Worm (Caenorhabditis elegans) whole organism, L4 larva: ENCODE data around the gene cope-1.

Experiments
- F26F4.8 ChIP-seq: fragments of 200-800 bp; sonication (Bioruptor generic); conservative IDR thresholded peaks from 2 replicates; pipeline ENCODE4 v1.3.6; 2022; ENCODE audit warnings: missing genetic modification characterization, missing compliant biosample characterization
- F37D6.2 ChIP-seq: sonication (generic microtip); optimal IDR thresholded peaks from 2 replicates; lab custom pipeline; 2016; ENCODE audit warnings: mild to moderate bottlenecking, missing genetic modification characterization, missing compliant biosample characterization
- T26A8.4 ChIP-seq: fragments of 200-800 bp; sonication (Bioruptor generic); IDR thresholded peaks from 2 replicates; pipeline ENCODE4 v1.3.6; 2022; ENCODE audit warnings: missing genetic modification characterization, missing compliant biosample characterization
- Y105C5A.15 ChIP-seq: fragments of 200-800 bp; sonication (Bioruptor generic); IDR thresholded peaks from 2 replicates; pipeline ENCODE4 v1.3.6; 2022; ENCODE audit warnings: missing genetic modification characterization, missing compliant biosample characterization
- Y75B8A.6 ChIP-seq: fragments of 200-800 bp; sonication (Bioruptor generic); IDR thresholded peaks from 2 replicates; pipeline ENCODE4 v1.3.6; 2022; ENCODE audit warnings: missing genetic modification reagents, missing genetic modification characterization, missing compliant biosample characterization
- ZK546.5 ChIP-seq, 2 experiments: sonication (generic microtip); optimal IDR thresholded peaks; 2 replicates each; lab custom pipeline; 2017; ENCODE audit warnings: missing biosample characterization in 2 of 2, missing genetic modification characterization in 2 of 2
- aly-2 ChIP-seq: sonication (generic microtip); optimal IDR thresholded peaks from 2 replicates; lab custom pipeline; 2018; ENCODE audit warnings: missing biosample characterization, missing genetic modification characterization
- ama-1 ChIP-seq: fragments of 150-350 bp; optimal IDR thresholded peaks from 2 replicates; lab custom pipeline; 2014; ENCODE audit warnings: inconsistent platforms, mixed read lengths
- arid-1 ChIP-seq: fragments of 200-800 bp; sonication (Bioruptor generic); conservative IDR thresholded peaks from 2 replicates; pipeline ENCODE4 v1.3.6; 2022; ENCODE audit warnings: missing genetic modification reagents, missing genetic modification characterization, missing compliant biosample characterization
- ceh-20 ChIP-seq: fragments of 200-800 bp; sonication (Bioruptor generic); IDR thresholded peaks from 2 replicates; pipeline ENCODE4 v1.3.6; 2022; ENCODE audit warnings: missing genetic modification reagents, missing genetic modification characterization, missing compliant biosample characterization
- ceh-44 ChIP-seq: fragments of 200-800 bp; sonication (Bioruptor generic); IDR thresholded peaks from 2 replicates; pipeline ENCODE4 v1.3.6; 2022; ENCODE audit warnings: missing genetic modification reagents, missing genetic modification characterization, missing compliant biosample characterization
- daf-16 ChIP-seq, 3 experiments: sonication (generic microtip); optimal IDR thresholded peaks; 2 replicates each; lab custom pipeline; 2016 to 2017; ENCODE audit warnings: missing genetic modification characterization in 3 of 3, missing genetic modification reagents in 3 of 3, mild to moderate bottlenecking in 2 of 3, missing compliant biosample characterization in 2 of 3, missing biosample characterization in 1 of 3, moderate library complexity in 1 of 3
- daf-19 ChIP-seq: fragments of 200-800 bp; sonication (Bioruptor generic); conservative IDR thresholded peaks from 2 replicates; pipeline ENCODE4 v1.3.6; 2022; ENCODE audit warnings: missing genetic modification characterization, missing compliant biosample characterization
- dmd-6 ChIP-seq: fragments of 200-800 bp; sonication (Bioruptor generic); IDR thresholded peaks from 2 replicates; pipeline ENCODE4 v1.3.6; 2022; ENCODE audit warnings: missing genetic modification reagents, missing genetic modification characterization, missing compliant biosample characterization
- dmd-8 ChIP-seq: fragments of 200-800 bp; sonication (Bioruptor generic); IDR thresholded peaks from 2 replicates; pipeline ENCODE4 v1.3.6; 2022; ENCODE audit warnings: missing genetic modification characterization, missing compliant biosample characterization
- egl-27 ChIP-seq: sonication (generic microtip); optimal IDR thresholded peaks from 3 replicates; lab custom pipeline; 2017; ENCODE audit warnings: missing biosample characterization, missing genetic modification reagents, missing genetic modification characterization
- fos-1 ChIP-seq: fragments of 150-350 bp; optimal IDR thresholded peaks from 2 replicates; lab custom pipeline; 2014; ENCODE audit warnings: missing biosample characterization, missing genetic modification characterization
- hlh-11 ChIP-seq: fragments of 200-800 bp; sonication (Bioruptor generic); optimal IDR thresholded peaks from 2 replicates; lab custom pipeline; 2018; ENCODE audit warnings: mild to moderate bottlenecking, missing genetic modification characterization, missing compliant biosample characterization
- hlh-30 ChIP-seq: sonication (generic microtip); optimal IDR thresholded peaks from 2 replicates; lab custom pipeline; 2017; ENCODE audit warnings: antibody characterized with exemption, mild to moderate bottlenecking, missing genetic modification characterization, missing compliant biosample characterization; ENCODE audit not compliant: insufficient read depth
- hmg-1.1 ChIP-seq: fragments of 200-800 bp; sonication (Bioruptor generic); IDR thresholded peaks from 2 replicates; pipeline ENCODE4 v1.3.6; 2022; ENCODE audit warnings: missing genetic modification reagents, missing genetic modification characterization, missing compliant biosample characterization
- lin-39 ChIP-seq: fragments of 150-350 bp; optimal IDR thresholded peaks from 2 replicates; lab custom pipeline; 2014; ENCODE audit warnings: missing biosample characterization, missing genetic modification reagents, missing genetic modification characterization
- mep-1 ChIP-seq: fragments of 150-350 bp; sonication (generic microtip); optimal IDR thresholded peaks from 3 replicates; lab custom pipeline; 2014; ENCODE audit warnings: missing biosample characterization, missing genetic modification characterization
- mes-2 ChIP-seq: sonication (generic microtip); optimal IDR thresholded peaks from 2 replicates; lab custom pipeline; 2016; ENCODE audit warnings: missing genotype, mild to moderate bottlenecking, missing genetic modification characterization, missing compliant biosample characterization; ENCODE audit not compliant: poor library complexity, severe bottlenecking
- nhr-102 ChIP-seq: sonication (generic microtip); optimal IDR thresholded peaks from 2 replicates; lab custom pipeline; 2016; ENCODE audit warnings: mild to moderate bottlenecking, missing genetic modification characterization, moderate library complexity, missing compliant biosample characterization
- nhr-48 ChIP-seq: sonication (generic microtip); optimal IDR thresholded peaks from 2 replicates; lab custom pipeline; 2016; ENCODE audit warnings: mild to moderate bottlenecking, missing genetic modification characterization, missing compliant biosample characterization
- php-3 ChIP-seq: fragments of 200-800 bp; sonication (Bioruptor generic); IDR thresholded peaks from 2 replicates; pipeline ENCODE4 v1.3.6; 2022; ENCODE audit warnings: missing genetic modification reagents, missing genetic modification characterization, missing compliant biosample characterization
- sdz-12 ChIP-seq: fragments of 200-800 bp; sonication (Bioruptor generic); optimal IDR thresholded peaks from 2 replicates; lab custom pipeline; 2018; ENCODE audit warnings: mild to moderate bottlenecking, missing genetic modification characterization, missing compliant biosample characterization
- snpc-1.2 ChIP-seq: fragments of 200-800 bp; sonication (Bioruptor generic); IDR thresholded peaks from 2 replicates; pipeline ENCODE4 v1.3.6; 2022; ENCODE audit warnings: missing genetic modification reagents, missing genetic modification characterization, missing compliant biosample characterization
- snpc-4 ChIP-seq: fragments of 150-350 bp; optimal IDR thresholded peaks from 2 replicates; lab custom pipeline; 2014; ENCODE audit warnings: missing biosample characterization, missing genetic modification characterization
- spr-1 ChIP-seq: sonication (generic microtip); optimal IDR thresholded peaks from 2 replicates; lab custom pipeline; 2016; ENCODE audit warnings: mild to moderate bottlenecking, missing genetic modification characterization, missing compliant biosample characterization
- spr-3 ChIP-seq: fragments of 200-800 bp; sonication (Bioruptor generic); optimal IDR thresholded peaks from 2 replicates; lab custom pipeline; 2018; ENCODE audit warnings: mild to moderate bottlenecking, missing genetic modification characterization, missing compliant biosample characterization
- tag-97 ChIP-seq: fragments of 200-800 bp; sonication (Bioruptor generic); IDR thresholded peaks from 2 replicates; pipeline ENCODE4 v1.3.6; 2022; ENCODE audit warnings: missing genetic modification characterization, missing compliant biosample characterization
- unc-39 ChIP-seq: sonication (generic microtip); optimal IDR thresholded peaks from 2 replicates; lab custom pipeline; 2017; ENCODE audit warnings: missing biosample characterization, missing genetic modification characterization
- unc-62 ChIP-seq, 3 experiments: fragments of 150-350 bp in 1 of 3; sonication (generic microtip); optimal IDR thresholded peaks in 2 of 3; peaks in 1 of 3; 1 replicate in 1 of 3; 2 replicates in 2 of 3; lab custom pipeline; 2014 to 2017; ENCODE audit warnings: missing biosample characterization in 3 of 3, missing genetic modification characterization in 3 of 3, missing genetic modification reagents in 3 of 3, missing genotype in 1 of 3
- zfp-2 ChIP-seq: sonication (generic microtip); optimal IDR thresholded peaks from 2 replicates; lab custom pipeline; 2016; ENCODE audit warnings: mild to moderate bottlenecking, missing genetic modification characterization, missing compliant biosample characterization
- zfp-3 ChIP-seq: fragments of 200-800 bp; sonication (Bioruptor generic); conservative IDR thresholded peaks from 2 replicates; pipeline ENCODE4 v1.3.6; 2022; ENCODE audit warnings: missing genetic modification reagents, missing genetic modification characterization, missing compliant biosample characterization
- zip-2 ChIP-seq: fragments of 150-350 bp; optimal IDR thresholded peaks from 2 replicates; lab custom pipeline; 2014; ENCODE audit warnings: missing biosample characterization, missing genetic modification characterization
- ztf-7 ChIP-seq: fragments of 150-350 bp; optimal IDR thresholded peaks from 2 replicates; lab custom pipeline; 2014; ENCODE audit warnings: missing biosample characterization, missing genetic modification characterization

The cope-1 gene

ce11 chrIII:13457305-13457704 is 31.2 kb downstream of the cope-1 start:
- TF ChIP-seq nhr-102 (tag; lab: Kevin White, UChicago) (peak; percentile 13), dmd-6 (GFP tag; lab: Robert Waterston, UW) (no peak), mep-1 (tag; lab: Kevin White, UChicago) (no peak), snpc-4 (tag; lab: Kevin White, UChicago) (no peak), Y75B8A.6 (GFP tag; lab: Robert Waterston, UW) (no peak), unc-62 (GFP tag; optimal IDR thresholded peaks at IDR 0.05 in 1 of 2; lab: Kevin White, UChicago) (peak in 1 of 2 experiments; percentile 51), unc-62 (tag; optimal IDR thresholded peaks at IDR 0.05; lab: Kevin White, UChicago) (no peak), snpc-1.2 (no peak), zip-2 (tag; lab: Kevin White, UChicago) (no peak), Y105C5A.15 (GFP tag; lab: Robert Waterston, UW) (0 out of 2 replicates have a peak, but pooled peaks have one; percentile 48)

- TF ChIP-seq unc-62 (GFP tag; optimal IDR thresholded peaks at IDR 0.05 in 1 of 2; lab: Kevin White, UChicago) (peak in 1 of 2 experiments; percentile 92), unc-62 (tag; optimal IDR thresholded peaks at IDR 0.05; lab: Kevin White, UChicago) (no peak), zfp-2 (tag; lab: Kevin White, UChicago) (no peak)
Observed at ce11 chrIII:13458978-13459596, 33.0 kb downstream of the cope-1 start, which contains the start of gene tag-164. tag-164 (plus strand) TSS chrIII:13459546.

ce11 chrIII:13461535-13461934 is 35.5 kb downstream of the cope-1 start:
- no peak for TF ChIP-seq hmg-1.1
- TF ChIP-seq daf-16 (GFP tag; optimal IDR thresholded peaks at IDR 0.05; lab: Kevin White, UChicago): no peak
- TF ChIP-seq daf-16 (tag; optimal IDR thresholded peaks at IDR 0.05; lab: Kevin White, UChicago): no peak
- no peak for TF ChIP-seq hlh-11 (tag; lab: Kevin White, UChicago)
- no peak for TF ChIP-seq php-3
- TF ChIP-seq unc-39 (tag; lab: Kevin White, UChicago): no peak
- no peak for TF ChIP-seq spr-3
- TF ChIP-seq tag-97 (GFP tag; lab: Robert Waterston, UW): no peak
- TF ChIP-seq ceh-44: no peak
- no peak for TF ChIP-seq arid-1
- no peak for TF ChIP-seq egl-27 (tag; lab: Kevin White, UChicago)

- TF ChIP-seq F26F4.8 (GFP tag; lab: Robert Waterston, UW): no peak
- TF ChIP-seq daf-19 (GFP tag; lab: Robert Waterston, UW): no peak
- TF ChIP-seq zfp-3 (GFP tag; lab: Robert Waterston, UW): no peak
- no peak for TF ChIP-seq nhr-102 (tag; lab: Kevin White, UChicago)
Observed at ce11 chrIII:13462138-13462634, 36.1 kb downstream of the cope-1 start, which contains the start of the genes abcf-2 and T27E9.2. abcf-2 (minus strand) TSS chrIII:13462238. T27E9.2 (minus strand) TSS chrIII:13462584.

DNA sequence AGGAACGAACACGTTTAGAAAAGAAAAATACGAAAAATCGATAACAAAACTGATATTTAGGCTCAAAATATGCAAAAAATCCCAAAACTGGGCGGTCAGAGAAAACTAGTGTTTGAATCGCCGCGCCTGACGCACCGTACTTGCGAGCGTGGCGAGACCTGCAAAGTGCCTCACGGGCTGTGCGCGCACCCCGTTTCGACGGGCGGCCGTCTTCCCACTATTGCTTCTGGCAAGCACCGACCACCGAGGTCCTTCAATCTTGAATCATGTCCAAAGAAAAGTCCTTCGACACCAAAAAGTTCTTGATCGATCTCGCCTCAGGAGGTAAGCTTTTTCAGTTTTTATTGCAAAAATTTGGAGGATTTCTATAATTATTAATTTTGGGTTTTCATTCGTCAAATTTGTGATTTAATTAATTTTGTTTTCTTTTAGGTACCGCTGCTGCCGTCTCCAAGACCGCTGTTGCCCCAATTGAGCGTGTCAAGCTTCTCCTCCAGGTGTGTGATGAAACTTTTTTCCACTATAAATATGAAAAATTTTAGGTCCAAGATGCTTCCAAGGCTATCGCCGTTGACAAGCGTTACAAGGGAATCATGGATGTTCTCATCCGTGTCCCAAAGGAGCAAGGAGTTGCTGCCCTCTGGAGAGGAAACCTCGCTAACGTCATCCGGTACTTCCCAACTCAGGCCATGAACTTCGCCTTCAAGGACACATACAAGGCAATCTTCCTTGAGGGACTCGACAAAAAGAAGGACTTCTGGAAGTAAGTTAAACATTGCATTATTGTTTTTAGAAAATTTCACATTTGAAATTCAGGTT is 37.1 kb downstream of the cope-1 start, which contains the start of gene ant-1.1:
ant-1.1 (plus strand) TSS at position 199 of the 819 bp plus-strand sequence.
- TF ChIP-seq F37D6.2 (tag; lab: Kevin White, UChicago) (peak; percentile 85), ama-1 (peak; percentile 97), mes-2 (tag; lab: Kevin White, UChicago) (peak; percentile 95), Y75B8A.6 (GFP tag; lab: Robert Waterston, UW) (peak; percentile 82), sdz-12 (no peak), fos-1 (tag; lab: Kevin White, UChicago) (no peak), dmd-8 (GFP tag; lab: Robert Waterston, UW) (no peak), ceh-20 (GFP tag; lab: Robert Waterston, UW) (peak; percentile 85), ZK546.5 (tag; optimal IDR thresholded peaks at IDR 0.05; lab: Kevin White, UChicago) (peak; percentile 50 to 96), nhr-48 (peak; percentile 63), aly-2 (tag; lab: Kevin White, UChicago) (no peak), ztf-7 (tag; lab: Kevin White, UChicago) (peak; percentile 6), unc-62 (GFP tag; optimal IDR thresholded peaks at IDR 0.05 in 1 of 2; lab: Kevin White, UChicago) (peak in 1 of 2 experiments; percentile 82), unc-62 (tag; optimal IDR thresholded peaks at IDR 0.05; lab: Kevin White, UChicago) (no peak), hlh-11 (tag; lab: Kevin White, UChicago) (peak; percentile 94), zfp-3 (GFP tag; lab: Robert Waterston, UW) (peak; percentile 91), snpc-1.2 (0 out of 2 replicates have a peak, but pooled peaks have one; percentile 43), hlh-30 (peak; percentile 91), spr-1 (tag; lab: Kevin White, UChicago) (peak; percentile 76), lin-39 (tag; lab: Kevin White, UChicago) (no peak), T26A8.4 (GFP tag; lab: Robert Waterston, UW) (peak; percentile 94)
